Worm (Caenorhabditis elegans) whole organism, late embryonic: ENCODE measurements around the gene Y9C2UA.1.

ENCODE experiments used
- ceh-19 ChIP-seq: fragments of 200-800 bp; sonication (Bioruptor generic); optimal IDR thresholded peaks from 2 replicates; lab custom pipeline; 2018; ENCODE audit warnings: mild to moderate bottlenecking, missing genetic modification characterization, missing compliant biosample characterization
- ceh-24 ChIP-seq: sonication (generic microtip); optimal IDR thresholded peaks from 2 replicates; lab custom pipeline; 2016; ENCODE audit warnings: mild to moderate bottlenecking, missing genetic modification characterization, missing compliant biosample characterization
- ceh-30 ChIP-seq: fragments of 150-350 bp; optimal IDR thresholded peaks from 2 replicates; lab custom pipeline; 2014; ENCODE audit warnings: missing biosample characterization, missing genetic modification characterization
- elt-2 ChIP-seq: sonication (generic microtip); optimal IDR thresholded peaks from 2 replicates; lab custom pipeline; 2016; ENCODE audit warnings: missing genetic modification reagents, missing genetic modification characterization, missing compliant biosample characterization
- fax-1 ChIP-seq: sonication (generic microtip); optimal IDR thresholded peaks from 2 replicates; lab custom pipeline; 2016; ENCODE audit warnings: missing genotype, missing genetic modification characterization, missing compliant biosample characterization
- zip-5 ChIP-seq: sonication (generic microtip); optimal IDR thresholded peaks from 2 replicates; lab custom pipeline; 2016; ENCODE audit warnings: missing genetic modification characterization, missing compliant biosample characterization

DNA sequence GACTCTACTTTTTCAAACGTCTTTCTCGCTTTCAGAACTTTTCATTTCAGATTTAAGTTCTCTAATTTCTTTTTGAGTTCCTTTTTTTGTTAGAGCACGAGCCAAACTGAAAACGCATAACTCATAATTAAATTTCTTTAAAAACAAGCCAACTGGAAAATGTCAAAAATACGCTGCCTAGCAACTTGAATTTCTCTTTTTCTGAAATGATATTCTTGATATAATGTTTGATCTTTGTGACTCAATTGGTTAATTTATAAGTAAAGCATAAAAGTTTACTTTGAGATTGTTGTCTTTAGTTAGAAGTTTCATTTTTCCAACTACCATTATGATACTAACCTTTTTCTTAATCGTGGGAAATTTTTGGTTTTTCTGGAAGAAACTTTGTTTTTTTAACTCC, 1.7 kb downstream of the Y9C2UA.1 start:
- TF ChIP-seq ceh-24 (tag; lab: Kevin White, UChicago) (no peak), ceh-30 (no peak), fax-1 (tag; lab: Kevin White, UChicago) (no peak), ceh-19 (GFP tag; lab: Kevin White, UChicago) (no peak), elt-2 (tag; lab: Kevin White, UChicago) (no peak), zip-5 (tag; lab: Kevin White, UChicago) (no peak)
